Worm (Caenorhabditis elegans): ENCODE measurements around the gene rps-29.
A peak's percentile ranks its signal among the peaks of the same experiment; 100 is the strongest.

Gene rps-29

DNA sequence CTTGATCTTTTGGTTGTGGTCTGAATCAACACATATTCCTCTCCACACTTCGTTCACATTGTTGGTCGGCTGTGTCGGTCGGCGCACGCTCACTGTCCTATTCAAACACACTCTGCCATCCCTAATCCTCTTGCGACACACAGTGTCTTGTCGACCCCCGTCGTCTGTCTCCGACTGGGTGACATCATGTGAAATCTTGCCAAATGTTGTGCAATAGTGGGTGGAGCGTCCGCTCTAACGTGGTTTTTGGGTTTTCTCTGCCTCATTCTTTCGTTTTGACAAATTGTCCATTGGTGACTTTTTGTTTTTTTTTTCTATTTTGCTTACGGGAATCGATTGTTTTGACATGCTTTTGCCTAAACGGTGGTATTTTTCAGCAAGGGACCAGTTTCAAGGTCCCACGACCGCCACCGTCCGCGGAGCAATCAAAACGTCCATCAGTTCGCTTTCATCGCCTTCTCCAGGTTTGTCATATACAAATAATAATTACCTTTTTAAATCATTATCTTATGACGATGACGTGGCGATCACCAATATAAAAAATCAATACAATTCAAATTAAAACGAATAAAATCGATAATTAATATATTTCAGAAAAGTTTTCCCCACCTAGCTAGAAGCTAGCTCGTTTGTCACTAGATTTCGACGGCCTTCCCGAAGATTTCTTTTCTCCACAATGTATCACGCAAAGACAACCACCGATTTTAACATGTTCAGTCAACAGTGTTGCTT lies 39.8 kb downstream of the rps-29 start:
- peak; percentile 97 for TF ChIP-seq C34F6.9 (tag; optimal IDR thresholded peaks at IDR 0.05)
- TF ChIP-seq unc-55 (GFP tag; optimal IDR thresholded peaks at IDR 0.05): peak; percentile 96
- peak; percentile 84 for TF ChIP-seq Y55F3AM.14 (GFP tag; optimal IDR thresholded peaks at IDR 0.05)
- no peak for TF ChIP-seq aly-2 (tag; optimal IDR thresholded peaks at IDR 0.05)
- peak; percentile 28 for TF ChIP-seq snpc-4 (tag; optimal IDR thresholded peaks at IDR 0.05)
- TF ChIP-seq nhr-237 (tag; optimal IDR thresholded peaks at IDR 0.05): no peak
- peak; percentile 69 for TF ChIP-seq gmeb-1 (tag; optimal IDR thresholded peaks at IDR 0.05)
- no peak for TF ChIP-seq elt-1 (tag; optimal IDR thresholded peaks at IDR 0.05)
- TF ChIP-seq blmp-1 (tag; optimal IDR thresholded peaks at IDR 0.05; ENCODE audit: insufficient read depth): peak; percentile 84
- TF ChIP-seq zag-1 (tag; optimal IDR thresholded peaks at IDR 0.05): peak; percentile 87
- TF ChIP-seq F13H6.1 (tag; optimal IDR thresholded peaks at IDR 0.05): peak; percentile 91
- peak; percentile 3 for TF ChIP-seq ceh-82 (tag; optimal IDR thresholded peaks at IDR 0.05)
- peak; percentile 99 for TF ChIP-seq fos-1 (tag; optimal IDR thresholded peaks at IDR 0.05)
- TF ChIP-seq sem-4 (tag; optimal IDR thresholded peaks at IDR 0.05): peak; percentile 88
- no peak for TF ChIP-seq nhr-11 (tag; optimal IDR thresholded peaks at IDR 0.05)
- peak; percentile 94 for TF ChIP-seq nhr-21 (tag; optimal IDR thresholded peaks at IDR 0.05)
- TF ChIP-seq lsy-2 (tag; optimal IDR thresholded peaks at IDR 0.05): peak; percentile 67 to 89
- TF ChIP-seq unc-39 (tag; optimal IDR thresholded peaks at IDR 0.05): no peak
- no peak for TF ChIP-seq mbf-1 (tag; optimal IDR thresholded peaks at IDR 0.05)
- TF ChIP-seq ztf-1 (GFP tag; conservative IDR thresholded peaks at IDR 0.05): no peak
- TF ChIP-seq mab-5 (tag; optimal IDR thresholded peaks at IDR 0.05): peak; percentile 70
- TF ChIP-seq ztf-11 (tag; optimal IDR thresholded peaks at IDR 0.05): no peak
- TF ChIP-seq sma-3 (GFP tag; optimal IDR thresholded peaks at IDR 0.05): peak; percentile 95
- TF ChIP-seq mdl-1 (tag; optimal IDR thresholded peaks at IDR 0.05): peak; percentile 83 to 94
- no peak for TF ChIP-seq elt-3 (tag; optimal IDR thresholded peaks at IDR 0.05)
- TF ChIP-seq lin-39 (tag; optimal IDR thresholded peaks at IDR 0.05): no peak
- no peak for TF ChIP-seq nhr-23 (tag; optimal IDR thresholded peaks at IDR 0.05)
- no peak for TF ChIP-seq dmd-4 (tag; optimal IDR thresholded peaks at IDR 0.05)
- TF ChIP-seq egl-27 (tag; optimal IDR thresholded peaks at IDR 0.05): peak; percentile 92
- peak; percentile 94 for TF ChIP-seq ama-1 (optimal IDR thresholded peaks at IDR 0.05)
- TF ChIP-seq alr-1 (tag; optimal IDR thresholded peaks at IDR 0.05): no peak
- no peak for TF ChIP-seq nhr-77 (tag; optimal IDR thresholded peaks at IDR 0.05)
- no peak for TF ChIP-seq R02D3.7 (tag; optimal IDR thresholded peaks at IDR 0.05)
- TF ChIP-seq nhr-12 (tag; optimal IDR thresholded peaks at IDR 0.05): no peak
- TF ChIP-seq nhr-25 (tag; optimal IDR thresholded peaks at IDR 0.05): peak; percentile 95
- TF ChIP-seq peb-1 (tag; optimal IDR thresholded peaks at IDR 0.05): peak; percentile 49
- TF ChIP-seq nhr-129 (tag; optimal IDR thresholded peaks at IDR 0.05): peak; percentile 100
- TF ChIP-seq lin-11 (tag; optimal IDR thresholded peaks at IDR 0.05): peak; percentile 83
- TF ChIP-seq crh-2 (tag; optimal IDR thresholded peaks at IDR 0.05): peak; percentile 93
- peak; percentile 81 for TF ChIP-seq ztf-4 (tag; optimal IDR thresholded peaks at IDR 0.05)
- TF ChIP-seq ZK546.5 (tag; optimal IDR thresholded peaks at IDR 0.05): no peak
- TF ChIP-seq unc-62 (GFP tag; optimal IDR thresholded peaks at IDR 0.05): no peak
- peak; percentile 35 for TF ChIP-seq skn-1 (tag; optimal IDR thresholded peaks at IDR 0.05)
- TF ChIP-seq nhr-6 (tag; optimal IDR thresholded peaks at IDR 0.05): peak; percentile 56
- TF ChIP-seq ceh-16 (tag; optimal IDR thresholded peaks at IDR 0.05): peak; percentile 82
- TF ChIP-seq lin-13 (GFP tag; optimal IDR thresholded peaks at IDR 0.05): peak; percentile 78
- peak; percentile 82 for TF ChIP-seq nhr-10 (tag; optimal IDR thresholded peaks at IDR 0.05)
- peak; percentile 92 for TF ChIP-seq sma-9 (GFP tag; optimal IDR thresholded peaks at IDR 0.05)
- no peak for TF ChIP-seq sma-9 (tag; optimal IDR thresholded peaks at IDR 0.05)
